Worm (Caenorhabditis elegans): ENCODE results near the gene mpst-1.

Gene mpst-1

ce11 chrV:11782809-11783440, 43.9 kb downstream of the mpst-1 start, which contains the start of gene F55A11.11 (continued):
- peak; percentile 61 for TF ChIP-seq F33H1.4 (GFP tag; IDR thresholded peaks at IDR 0.05)
- TF ChIP-seq D2030.7 (GFP tag; IDR thresholded peaks at IDR 0.05) = peak; percentile 83
- peak; percentile 86 for TF ChIP-seq madf-3 (GFP tag; IDR thresholded peaks at IDR 0.05)
- TF ChIP-seq nfya-1 (tag; optimal IDR thresholded peaks at IDR 0.05; ENCODE audit: borderline replicate concordance, insufficient read depth) = no peak
- no peak for TF ChIP-seq dpff-1 (tag; optimal IDR thresholded peaks at IDR 0.05)
- TF ChIP-seq T07F8.4 (tag; optimal IDR thresholded peaks at IDR 0.05) = peak; percentile 83
- peak; percentile 94 for TF ChIP-seq aptf-3 (GFP tag; IDR thresholded peaks at IDR 0.05)
- TF ChIP-seq lin-54 (GFP tag; optimal IDR thresholded peaks at IDR 0.05) = peak; percentile 81
- TF ChIP-seq Y79H2A.3 (GFP tag; conservative IDR thresholded peaks at IDR 0.05) = peak; percentile 47; the same call in 1 of the 2 replicates
- TF ChIP-seq nhr-27 (tag; optimal IDR thresholded peaks at IDR 0.05) = peak; percentile 31
- peak; percentile 83 for TF ChIP-seq hmg-1.2 (GFP tag; IDR thresholded peaks at IDR 0.05)
- peak; percentile 82 for TF ChIP-seq madf-6 (GFP tag; IDR thresholded peaks at IDR 0.05)
- TF ChIP-seq madf-8 (GFP tag; conservative IDR thresholded peaks at IDR 0.05) = peak; percentile 37; the same call in 1 of the 2 replicates
- peak; percentile 57 for TF ChIP-seq mel-28 (tag; optimal IDR thresholded peaks at IDR 0.05; ENCODE audit: borderline replicate concordance)
- peak; percentile 89 for TF ChIP-seq ekl-4 (GFP tag; IDR thresholded peaks at IDR 0.05)
- peak; percentile 92 for TF ChIP-seq ztf-26 (tag; optimal IDR thresholded peaks at IDR 0.05)
- TF ChIP-seq tbp1 (GFP tag; optimal IDR thresholded peaks at IDR 0.05) = peak; percentile 100
- TF ChIP-seq hrde-1 (tag; optimal IDR thresholded peaks at IDR 0.05; ENCODE audit: borderline replicate concordance) = peak; percentile 92
- 0 out of 2 replicates have a peak, but pooled peaks have one; percentile 34 for TF ChIP-seq nfya-2 (GFP tag; IDR thresholded peaks at IDR 0.05)
- peak; percentile 81 for TF ChIP-seq hlh-12 (tag; optimal IDR thresholded peaks at IDR 0.05)
- peak; percentile 91 to 96 for TF ChIP-seq rec-8 (tag; optimal IDR thresholded peaks at IDR 0.05)
- TF ChIP-seq dox-1 (GFP tag; IDR thresholded peaks at IDR 0.05) = peak; percentile 93; the same call in 1 of the 2 replicates
- 0 out of 2 replicates have a peak, but pooled peaks have one; percentile 7 for TF ChIP-seq aptf-2 (GFP tag; conservative IDR thresholded peaks at IDR 0.05)
- peak; percentile 79 for TF ChIP-seq lsy-27 (tag; optimal IDR thresholded peaks at IDR 0.05; ENCODE audit: borderline replicate concordance, insufficient read depth)
- TF ChIP-seq F49E8.2 (tag; optimal IDR thresholded peaks at IDR 0.05; ENCODE audit: insufficient read depth) = peak; percentile 84
- peak; percentile 82 for TF ChIP-seq snpc-4 (GFP tag; optimal IDR thresholded peaks at IDR 0.05)
- TF ChIP-seq snpc-4 (tag; optimal IDR thresholded peaks at IDR 0.05) = peak; percentile 25 to 83 (median 77)
- TF ChIP-seq ets-4 (GFP tag; optimal IDR thresholded peaks at IDR 0.05) = peak; percentile 82
- TF ChIP-seq B0336.3 (GFP tag; IDR thresholded peaks at IDR 0.05) = peak; percentile 84
- peak; percentile 87 for TF ChIP-seq ztf-25 (GFP tag; IDR thresholded peaks at IDR 0.05)
- TF ChIP-seq unc-62 (GFP tag; optimal IDR thresholded peaks at IDR 0.05) = peak; percentile 54
- peak; percentile 78 for TF ChIP-seq F10E7.11 (tag; optimal IDR thresholded peaks at IDR 0.05)
- peak; percentile 14 for TF ChIP-seq ccch-3 (GFP tag; optimal IDR thresholded peaks at IDR 0.05)
- TF ChIP-seq repo-1 (tag; optimal IDR thresholded peaks at IDR 0.05) = peak; percentile 94
- TF ChIP-seq rpc-1 (optimal IDR thresholded peaks at IDR 0.05) = peak; percentile 97
- peak; percentile 98 for TF ChIP-seq rpc-1 (tag; optimal IDR thresholded peaks at IDR 0.05)
- peak; percentile 63 for TF ChIP-seq F22D6.2 (tag; optimal IDR thresholded peaks at IDR 0.05)
- no peak for TF ChIP-seq dpl-1 (GFP tag; optimal IDR thresholded peaks at IDR 0.05)
- peak; percentile 85 for TF ChIP-seq snpc-1.3 (tag; optimal IDR thresholded peaks at IDR 0.05; ENCODE audit: insufficient read depth)
- peak; percentile 46 for TF ChIP-seq gei-17 (GFP tag; optimal IDR thresholded peaks at IDR 0.05)
- TF ChIP-seq ceh-58 (GFP tag; IDR thresholded peaks at IDR 0.05) = 0 out of 2 replicates have a peak, but pooled peaks have one; percentile 28
- TF ChIP-seq ZK185.1 (tag; optimal IDR thresholded peaks at IDR 0.05; ENCODE audit: poor library complexity, severe bottlenecking) = peak; percentile 91
- TF ChIP-seq nhr-90 (tag; optimal IDR thresholded peaks at IDR 0.05) = peak; percentile 96
- peak; percentile 52 for TF ChIP-seq tbx-9 (tag; optimal IDR thresholded peaks at IDR 0.05; ENCODE audit: borderline replicate concordance)
- TF ChIP-seq F37B4.10 (GFP tag; IDR thresholded peaks at IDR 0.05) = 0 out of 2 replicates have a peak, but pooled peaks have one; percentile 81
- TF ChIP-seq K11D2.4 (GFP tag; IDR thresholded peaks at IDR 0.05) = peak; percentile 76

Data from whole organism, young adult.